Worm (Caenorhabditis elegans): Measurements from ENCODE around the gene Y41G9A.10.
A peak's percentile ranks its signal among the peaks of the same experiment; 100 is the strongest.

Gene Y41G9A.10

DNA sequence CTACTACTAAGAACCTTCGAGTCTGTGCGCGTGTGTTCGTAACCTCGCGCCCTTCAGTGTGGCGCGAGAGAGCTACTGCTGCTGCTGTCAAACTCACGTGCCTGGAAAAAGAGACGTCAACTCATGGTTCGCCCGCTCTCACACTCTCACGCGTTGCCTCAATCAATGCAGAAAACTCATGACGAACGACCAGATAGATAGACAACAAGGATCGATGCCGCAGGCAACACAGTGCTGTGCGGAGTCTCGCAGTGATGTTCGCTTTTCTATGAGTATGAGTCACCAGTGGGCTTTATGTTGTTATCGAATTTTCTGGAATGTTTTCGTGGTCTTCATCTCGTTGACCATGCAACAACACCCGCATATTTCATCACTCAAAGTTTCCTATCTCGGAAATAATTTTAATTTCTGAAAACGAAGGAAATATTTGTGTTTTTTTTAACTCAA, 25.2 kb upstream of the Y41G9A.10 start:
- peak; percentile 76 for TF ChIP-seq unc-86 (tag; optimal IDR thresholded peaks at IDR 0.05)
- no peak for TF ChIP-seq zip-4 (GFP tag; optimal IDR thresholded peaks at IDR 0.05)
- no peak for TF ChIP-seq ces-1 (GFP tag; optimal IDR thresholded peaks at IDR 0.05)
- peak in 2 of 3 experiments; percentile 31 to 43 for TF ChIP-seq dpl-1 (GFP tag; optimal IDR thresholded peaks at IDR 0.05)
- TF ChIP-seq lin-13 (GFP tag; optimal IDR thresholded peaks at IDR 0.05), result peak; percentile 56
- TF ChIP-seq C34B4.2 (tag; optimal IDR thresholded peaks at IDR 0.05), result no peak
- no peak for TF ChIP-seq nhr-28 (tag; optimal IDR thresholded peaks at IDR 0.05)
- TF ChIP-seq blmp-1 (tag; optimal IDR thresholded peaks at IDR 0.05), result no peak
- TF ChIP-seq unc-98 (GFP tag; IDR thresholded peaks at IDR 0.05), result no peak
- TF ChIP-seq ceh-90 (tag; optimal IDR thresholded peaks at IDR 0.05), result peak; percentile 21
- TF ChIP-seq grh-1 (GFP tag; IDR thresholded peaks at IDR 0.05), result no peak
- TF ChIP-seq fkh-4 (tag; optimal IDR thresholded peaks at IDR 0.05; ENCODE audit: borderline replicate concordance), result no peak
- no peak for TF ChIP-seq aha-1 (tag; optimal IDR thresholded peaks at IDR 0.05)
- TF ChIP-seq fkh-8 (tag; optimal IDR thresholded peaks at IDR 0.05), result peak; percentile 93
- peak in 1 of 2 experiments; percentile 95 for TF ChIP-seq mdl-1 (tag; optimal IDR thresholded peaks at IDR 0.05)
- no peak for TF ChIP-seq lin-39 (tag; optimal IDR thresholded peaks at IDR 0.05)
- peak; percentile 17 for TF ChIP-seq snpc-4 (tag; optimal IDR thresholded peaks at IDR 0.05)
- no peak for TF ChIP-seq egl-27 (tag; optimal IDR thresholded peaks at IDR 0.05)
- TF ChIP-seq nhr-20 (tag; optimal IDR thresholded peaks at IDR 0.05), result peak; percentile 75
- TF ChIP-seq ceh-82 (tag; optimal IDR thresholded peaks at IDR 0.05), result peak; percentile 28 to 74 (median 35)
- TF ChIP-seq tlp-1 (tag; optimal IDR thresholded peaks at IDR 0.05), result no peak
- no peak for TF ChIP-seq hlh-4 (tag; optimal IDR thresholded peaks at IDR 0.05)
- peak; percentile 93 for TF ChIP-seq nhr-71 (tag; optimal IDR thresholded peaks at IDR 0.05)
- TF ChIP-seq unc-30 (tag; optimal IDR thresholded peaks at IDR 0.05), result no peak
- TF ChIP-seq ama-1 (optimal IDR thresholded peaks at IDR 0.05), result no peak
- TF ChIP-seq zag-1 (tag; optimal IDR thresholded peaks at IDR 0.05), result no peak
- no peak for TF ChIP-seq pqm-1 (tag; optimal IDR thresholded peaks at IDR 0.05)
- TF ChIP-seq mef-2 (tag; optimal IDR thresholded peaks at IDR 0.05), result peak; percentile 21
- TF ChIP-seq rnt-1 (tag; optimal IDR thresholded peaks at IDR 0.05), result peak; percentile 76
- TF ChIP-seq xbp-1 (tag; optimal IDR thresholded peaks at IDR 0.05), result peak; percentile 48
- no peak for TF ChIP-seq nhr-76 (tag; optimal IDR thresholded peaks at IDR 0.05)
- TF ChIP-seq snu-23 (GFP tag; optimal IDR thresholded peaks at IDR 0.05), result peak; percentile 79
- TF ChIP-seq pag-3 (tag; optimal IDR thresholded peaks at IDR 0.05; ENCODE audit: borderline replicate concordance, insufficient read depth), result no peak
- no peak for TF ChIP-seq nhr-237 (tag; optimal IDR thresholded peaks at IDR 0.05)
- TF ChIP-seq nhr-12 (tag; optimal IDR thresholded peaks at IDR 0.05), result no peak
- no peak for TF ChIP-seq ztf-11 (tag; optimal IDR thresholded peaks at IDR 0.05)
- TF ChIP-seq nhr-47 (tag; optimal IDR thresholded peaks at IDR 0.05), result peak; percentile 71
- TF ChIP-seq Y116A8C.19 (tag; optimal IDR thresholded peaks at IDR 0.05; ENCODE audit: borderline replicate concordance), result no peak
- peak; percentile 71 for TF ChIP-seq nhr-19 (GFP tag; conservative IDR thresholded peaks at IDR 0.05)
- TF ChIP-seq nhr-90 (tag; optimal IDR thresholded peaks at IDR 0.05; ENCODE audit: poor library complexity), result no peak
- peak; percentile 39 for TF ChIP-seq unc-130 (tag; optimal IDR thresholded peaks at IDR 0.05)
- peak; percentile 67 for TF ChIP-seq ztf-4 (tag; optimal IDR thresholded peaks at IDR 0.05)
- TF ChIP-seq pax-3 (tag; optimal IDR thresholded peaks at IDR 0.05), result peak; percentile 44
- TF ChIP-seq C04F5.9 (tag; optimal IDR thresholded peaks at IDR 0.05), result peak; percentile 49
- TF ChIP-seq nhr-77 (tag; optimal IDR thresholded peaks at IDR 0.05), result no peak
- TF ChIP-seq lir-3 (tag; optimal IDR thresholded peaks at IDR 0.05; ENCODE audit: poor library complexity), result peak; percentile 74
- peak; percentile 71 for TF ChIP-seq nhr-85 (tag)
- TF ChIP-seq sup-37 (GFP tag; optimal IDR thresholded peaks at IDR 0.05), result no peak
- peak; percentile 49 for TF ChIP-seq tbx-2 (tag; optimal IDR thresholded peaks at IDR 0.05)
- peak; percentile 65 for TF ChIP-seq mep-1 (tag; optimal IDR thresholded peaks at IDR 0.05)
- no peak for TF ChIP-seq hpl-2 (GFP tag; optimal IDR thresholded peaks at IDR 0.05)
- TF ChIP-seq fkh-10 (GFP tag; optimal IDR thresholded peaks at IDR 0.05), result peak; percentile 76
- peak; percentile 59 for TF ChIP-seq swsn-7 (tag; optimal IDR thresholded peaks at IDR 0.05)
- TF ChIP-seq F16B12.6 (tag; optimal IDR thresholded peaks at IDR 0.05), result no peak
